Fruit fly (Drosophila melanogaster) whole organism, pupa: ENCODE results near the gene CG33158.

Experiments used
- CG10348 ChIP-seq: fragments of 200-800 bp; sonication (Bioruptor generic); IDR thresholded peaks from 2 replicates; pipeline ENCODE4 v1.3.6; 2022; ENCODE audit warnings: missing biosample characterization, missing genetic modification characterization
- CG12605 ChIP-seq: fragments of 200-800 bp; sonication (Bioruptor generic); IDR thresholded peaks from 2 replicates; pipeline ENCODE4 v1.3.6; 2022; ENCODE audit warnings: missing biosample characterization, missing genetic modification characterization
- CG13204 ChIP-seq: fragments of 200-800 bp; sonication (Bioruptor generic); optimal IDR thresholded peaks from 2 replicates; lab custom pipeline; 2018; ENCODE audit warnings: missing biosample characterization, mild to moderate bottlenecking, missing genetic modification characterization, moderate library complexity
- CG14655 ChIP-seq: fragments of 200-800 bp; sonication (Bioruptor generic); optimal IDR thresholded peaks from 3 replicates; lab custom pipeline; 2017; ENCODE audit warnings: mild to moderate bottlenecking, missing biosample characterization, missing genetic modification reagents, missing genetic modification characterization
- CG15710 ChIP-seq: fragments of 200-800 bp; sonication (Bioruptor generic); optimal IDR thresholded peaks from 2 replicates; lab custom pipeline; 2018; ENCODE audit warnings: missing biosample characterization, mild to moderate bottlenecking, missing genetic modification characterization, moderate library complexity
- CG17806 ChIP-seq: fragments of 200-800 bp; sonication (Bioruptor generic); optimal IDR thresholded peaks from 2 replicates; lab custom pipeline; 2018; ENCODE audit warnings: missing biosample characterization, mild to moderate bottlenecking, missing genetic modification characterization, moderate library complexity
- CG32121 ChIP-seq: fragments of 200-800 bp; sonication (Bioruptor generic); IDR thresholded peaks from 2 replicates; pipeline ENCODE4 v1.3.6; 2022; ENCODE audit warnings: missing biosample characterization, missing genetic modification characterization
- CG34367 ChIP-seq: fragments of 200-800 bp; sonication (Bioruptor generic); optimal IDR thresholded peaks from 2 replicates; lab custom pipeline; 2018; ENCODE audit warnings: missing biosample characterization, mild to moderate bottlenecking, missing genetic modification characterization
- CG4496 ChIP-seq: fragments of 200-800 bp; sonication (Bioruptor generic); IDR thresholded peaks from 3 replicates; pipeline ENCODE4 v1.3.6; 2022; ENCODE audit warnings: missing biosample characterization, missing genetic modification characterization
- CG8159 ChIP-seq: fragments of 200-800 bp; sonication (Bioruptor generic); optimal IDR thresholded peaks from 3 replicates; lab custom pipeline; 2018; ENCODE audit warnings: missing biosample characterization, mild to moderate bottlenecking, missing genetic modification characterization, moderate library complexity
- CG8301 ChIP-seq: fragments of 200-800 bp; sonication (Bioruptor generic); optimal IDR thresholded peaks from 2 replicates; lab custom pipeline; 2018; ENCODE audit warnings: missing biosample characterization, mild to moderate bottlenecking, missing genetic modification characterization
- CG9948 ChIP-seq: fragments of 200-800 bp; sonication (Bioruptor generic); optimal IDR thresholded peaks from 2 replicates; lab custom pipeline; 2018; ENCODE audit warnings: missing biosample characterization, mild to moderate bottlenecking, missing genetic modification characterization, moderate library complexity
- D1 ChIP-seq: fragments of 200-800 bp; sonication (Bioruptor generic); optimal IDR thresholded peaks from 2 replicates; lab custom pipeline; 2018; ENCODE audit warnings: missing biosample characterization, mild to moderate bottlenecking, missing genetic modification characterization, moderate library complexity
- EcR ChIP-seq: fragments of 200-800 bp; sonication (Bioruptor generic); optimal IDR thresholded peaks from 3 replicates; lab custom pipeline; 2019; ENCODE audit warnings: missing biosample characterization, missing genetic modification characterization, mild to moderate bottlenecking, moderate library complexity, missing genetic modification reagents
- Ets98B ChIP-seq: fragments of 200-800 bp; sonication (Bioruptor generic); IDR thresholded peaks from 2 replicates; pipeline ENCODE4 v1.3.6; 2022; ENCODE audit warnings: missing biosample characterization, missing genetic modification characterization
- Pif1A ChIP-seq: fragments of 200-800 bp; sonication (Bioruptor generic); optimal IDR thresholded peaks from 3 replicates; lab custom pipeline; 2016; ENCODE audit warnings: missing biosample characterization, missing genetic modification characterization
- Pif1B ChIP-seq: fragments of 200-800 bp; sonication (Bioruptor generic); optimal IDR thresholded peaks from 3 replicates; lab custom pipeline; 2016; ENCODE audit warnings: missing biosample characterization, missing genetic modification characterization
- Snoo ChIP-seq: fragments of 200-800 bp; sonication (Bioruptor generic); optimal IDR thresholded peaks from 3 replicates; lab custom pipeline; 2017; ENCODE audit warnings: missing biosample characterization, mild to moderate bottlenecking, missing genetic modification characterization, inconsistent platforms
- fd96Ca ChIP-seq: fragments of 200-800 bp; sonication (Bioruptor generic); IDR thresholded peaks from 3 replicates; pipeline ENCODE4 v1.3.6; 2022; ENCODE audit warnings: missing biosample characterization, missing genetic modification characterization
- gl ChIP-seq: fragments of 200-800 bp; sonication (Bioruptor generic); optimal IDR thresholded peaks from 2 replicates; lab custom pipeline; 2018; ENCODE audit warnings: missing biosample characterization, mild to moderate bottlenecking, missing genetic modification characterization
- rn ChIP-seq: fragments of 200-800 bp; sonication (Bioruptor generic); IDR thresholded peaks from 2 replicates; pipeline ENCODE4 v1.3.6; 2022; ENCODE audit warnings: missing biosample characterization, missing genetic modification characterization

The CG33158 gene

dm6 chr3L:16476709-16477119 is 57.3 kb downstream of the CG33158 start:
- TF ChIP-seq Snoo (tag; lab: Kevin White, UChicago), result peak; percentile 67
- TF ChIP-seq CG8159 (tag; lab: Kevin White, UChicago), result peak; percentile 94
- TF ChIP-seq EcR, result peak; percentile 1
- TF ChIP-seq CG9948 (tag; lab: Kevin White, UChicago), result peak; percentile 92
- no peak for TF ChIP-seq CG12605 (GFP tag; lab: Robert Waterston, UW)
- TF ChIP-seq CG10348 (GFP tag; lab: Robert Waterston, UW), result no peak
- TF ChIP-seq rn (GFP tag; lab: Robert Waterston, UW), result no peak
- TF ChIP-seq CG13204 (GFP tag; lab: Kevin White, UChicago), result peak; percentile 59
- peak; percentile 93 for TF ChIP-seq D1 (tag; lab: Kevin White, UChicago)
- no peak for TF ChIP-seq fd96Ca (GFP tag; lab: Robert Waterston, UW)
- TF ChIP-seq CG17806 (tag; lab: Kevin White, UChicago), result peak; percentile 87
- peak; percentile 68 for TF ChIP-seq Pif1B (GFP tag; lab: Kevin White, UChicago)
- TF ChIP-seq gl, result peak; percentile 36
- peak; percentile 34 for TF ChIP-seq Pif1A (GFP tag; lab: Kevin White, UChicago)
- peak; percentile 93 for TF ChIP-seq CG15710
- peak; percentile 46; the same call in 1 of the 2 replicates for TF ChIP-seq CG32121 (GFP tag; lab: Robert Waterston, UW)
- TF ChIP-seq CG8301 (tag; lab: Kevin White, UChicago), result peak; percentile 85
- 0 out of 3 replicates have a peak, but pooled peaks have one; percentile 31 for TF ChIP-seq CG4496
- TF ChIP-seq CG34367 (tag; lab: Kevin White, UChicago), result peak; percentile 83
- peak; percentile 91 for TF ChIP-seq CG14655 (GFP tag; lab: Kevin White, UChicago)
- TF ChIP-seq, all 21 proteins: peak for 16

DNA sequence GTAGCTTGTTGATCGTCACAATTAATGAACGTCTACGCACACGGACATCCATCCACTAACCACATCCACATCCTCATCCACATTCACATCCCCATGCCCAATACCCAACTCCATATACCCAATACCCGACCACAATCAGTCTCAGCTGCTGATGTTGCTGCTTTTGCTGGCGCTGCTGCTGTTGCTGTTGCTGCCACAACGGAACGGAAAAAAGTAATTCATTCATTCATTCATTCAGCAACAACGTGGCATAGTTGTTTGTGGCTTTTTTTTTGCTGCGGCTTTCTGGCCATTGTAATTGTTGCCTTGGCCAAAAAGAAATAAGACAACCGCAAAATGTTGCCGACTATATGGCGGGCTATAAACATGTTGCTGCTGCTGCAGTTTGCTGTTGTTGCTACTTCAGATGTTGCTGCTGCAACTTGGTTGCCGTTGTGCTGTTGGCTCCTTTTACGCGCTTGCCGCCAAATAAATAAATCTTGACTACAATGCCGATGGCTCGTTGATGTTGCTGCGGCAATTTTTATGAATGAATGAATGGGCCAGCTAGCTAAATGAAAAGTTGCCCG is 57.8 kb downstream of the CG33158 start:
- TF ChIP-seq CG4496 (peak; percentile 20; the same call in 2 of the 3 replicates), CG12605 (GFP tag; lab: Robert Waterston, UW) (peak; percentile 47), CG34367 (tag; lab: Kevin White, UChicago) (no peak)

- TF ChIP-seq Ets98B, result no peak
- TF ChIP-seq CG8301 (tag; lab: Kevin White, UChicago), result no peak
- no peak for TF ChIP-seq CG12605 (GFP tag; lab: Robert Waterston, UW)
- TF ChIP-seq EcR, result no peak
- TF ChIP-seq rn (GFP tag; lab: Robert Waterston, UW), result no peak
- no peak for TF ChIP-seq CG9948 (tag; lab: Kevin White, UChicago)
- no peak for TF ChIP-seq CG15710
Measured at dm6 chr3L:16477730-16478129, 58.3 kb downstream of the CG33158 start.

dm6 chr3L:16478608-16479203 is 59.3 kb downstream of the CG33158 start:
- TF ChIP-seq CG12605 (GFP tag; lab: Robert Waterston, UW) (no peak), D1 (tag; lab: Kevin White, UChicago) (peak; percentile 14), CG4496 (0 out of 3 replicates have a peak, but pooled peaks have one; percentile 27), EcR (peak; percentile 12)

DNA sequence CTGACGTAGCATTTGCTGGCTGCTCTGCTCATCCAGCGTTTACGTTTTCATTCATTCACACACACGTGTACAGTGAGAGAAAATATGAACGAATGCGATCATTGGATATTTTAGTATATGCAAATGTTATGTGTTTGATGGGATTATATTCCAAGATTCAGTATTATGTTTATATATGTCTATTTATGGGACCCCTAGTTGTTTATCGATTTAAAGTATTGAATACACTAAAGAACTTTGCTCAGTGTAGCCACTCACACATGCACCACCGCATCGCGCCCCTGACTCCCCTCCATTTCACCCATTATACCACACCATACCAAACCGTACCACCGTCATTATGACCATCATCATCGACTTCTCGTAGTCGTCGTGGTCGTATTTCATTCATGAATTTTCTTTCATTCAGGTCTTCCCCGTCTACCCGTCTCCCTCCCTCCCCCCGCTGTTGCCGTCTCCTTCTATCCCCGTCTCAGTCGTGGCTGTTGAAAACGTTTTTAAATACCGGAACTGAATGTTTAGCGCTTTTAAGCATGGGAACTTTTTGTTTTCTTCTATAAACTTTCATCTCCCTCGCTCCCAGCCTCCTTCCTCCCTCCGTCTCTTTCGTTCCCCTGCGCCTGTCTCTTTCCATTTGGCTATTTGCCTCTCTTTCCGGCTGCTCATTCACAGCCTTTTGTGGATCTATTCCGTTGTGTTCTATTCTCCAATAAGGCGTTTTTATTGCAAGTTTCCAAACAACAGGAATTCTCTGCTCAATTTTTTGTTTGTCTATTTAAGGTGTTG is 61.2 kb downstream of the CG33158 start:
- TF ChIP-seq Pif1A (GFP tag; lab: Kevin White, UChicago) (peak; percentile 90), CG17806 (tag; lab: Kevin White, UChicago) (peak; percentile 90), gl (peak; percentile 68), Snoo (tag; lab: Kevin White, UChicago) (peak; percentile 66), CG4496 (peak; percentile 94), CG10348 (GFP tag; lab: Robert Waterston, UW) (peak; percentile 61; the same call in 1 of the 2 replicates), CG9948 (tag; lab: Kevin White, UChicago) (peak; percentile 90), CG15710 (peak; percentile 88), CG8159 (tag; lab: Kevin White, UChicago) (peak; percentile 93), CG34367 (tag; lab: Kevin White, UChicago) (peak; percentile 89), CG13204 (GFP tag; lab: Kevin White, UChicago) (peak; percentile 71), CG8301 (tag; lab: Kevin White, UChicago) (peak; percentile 95), Ets98B (peak; percentile 90), CG32121 (GFP tag; lab: Robert Waterston, UW) (peak; percentile 86), rn (GFP tag; lab: Robert Waterston, UW) (peak; percentile 58; the same call in 1 of the 2 replicates), fd96Ca (GFP tag; lab: Robert Waterston, UW) (peak; percentile 87), EcR (peak; percentile 7), Pif1B (GFP tag; lab: Kevin White, UChicago) (peak; percentile 77), CG12605 (GFP tag; lab: Robert Waterston, UW) (peak; percentile 83), D1 (tag; lab: Kevin White, UChicago) (peak; percentile 49), CG14655 (GFP tag; lab: Kevin White, UChicago) (peak; percentile 94)
